Worm (Caenorhabditis elegans): ENCODE data around the gene T28A11.22.

DNA sequence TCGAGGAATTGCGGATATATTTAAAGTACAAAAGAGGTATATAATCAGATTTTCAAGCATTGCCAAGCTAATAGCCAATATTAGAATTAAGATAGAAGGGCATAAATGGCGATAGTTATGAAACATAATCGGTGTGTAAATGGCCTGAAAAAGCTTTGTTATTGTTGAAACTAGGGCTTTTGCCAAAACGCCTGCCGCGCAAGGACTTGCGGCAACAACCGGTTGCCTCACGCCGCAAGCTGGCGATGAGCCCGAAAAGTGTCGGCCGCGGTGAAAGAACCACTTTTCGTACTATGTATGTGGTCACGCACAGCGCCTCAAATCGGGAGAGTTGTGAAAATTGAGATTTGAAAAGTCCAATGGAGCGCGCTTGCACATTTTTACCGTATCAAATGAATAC is 42.1 kb downstream of the T28A11.22 start:
- no peak for TF ChIP-seq hmg-1.1 (GFP tag; IDR thresholded peaks at IDR 0.05)
- no peak for TF ChIP-seq unc-62 (GFP tag; optimal IDR thresholded peaks at IDR 0.05 in 1 of 2)
- no peak for TF ChIP-seq unc-62 (tag; optimal IDR thresholded peaks at IDR 0.05)
- TF ChIP-seq aly-2 (tag; optimal IDR thresholded peaks at IDR 0.05) = no peak
- no peak for TF ChIP-seq snpc-4 (tag; optimal IDR thresholded peaks at IDR 0.05)
- TF ChIP-seq mdt-29 (GFP tag; IDR thresholded peaks at IDR 0.05) = no peak
- TF ChIP-seq lin-15B (tag; optimal IDR thresholded peaks at IDR 0.05) = no peak
- no peak for TF ChIP-seq nhr-25 (tag; optimal IDR thresholded peaks at IDR 0.05; ENCODE audit: borderline replicate concordance, insufficient read depth)
- TF ChIP-seq ces-1 (GFP tag; optimal IDR thresholded peaks at IDR 0.05) = no peak
- no peak for TF ChIP-seq nhr-77 (tag; optimal IDR thresholded peaks at IDR 0.05)
- TF ChIP-seq nhr-237 (tag; optimal IDR thresholded peaks at IDR 0.05) = no peak
- no peak for TF ChIP-seq fos-1 (tag; optimal IDR thresholded peaks at IDR 0.05)
- TF ChIP-seq T26A8.4 (GFP tag; IDR thresholded peaks at IDR 0.05) = no peak
- no peak for TF ChIP-seq aha-1 (tag)
